Worm (Caenorhabditis elegans): ENCODE results near the gene H01G02.3.

The H01G02.3 gene

DNA sequence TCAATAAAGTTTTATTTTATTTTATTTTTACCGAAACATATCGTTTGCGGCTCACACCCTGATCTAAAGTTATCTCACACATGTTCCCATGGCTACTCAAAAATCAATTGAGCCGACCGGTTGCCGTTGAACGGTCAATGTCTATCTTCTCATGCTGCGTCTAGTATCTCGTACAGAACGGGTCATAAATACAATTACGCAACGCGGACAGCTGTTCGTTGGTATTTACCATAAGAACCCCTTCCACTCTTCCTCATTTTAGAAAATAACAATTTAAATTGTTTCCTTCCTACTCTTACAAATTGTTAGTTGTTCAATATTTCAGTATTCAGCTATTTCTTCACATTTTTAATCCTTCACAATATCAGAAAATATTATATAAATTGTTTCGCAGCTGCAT, 48.6 kb downstream of the H01G02.3 start:
- no peak for TF ChIP-seq sma-3 (GFP tag; optimal IDR thresholded peaks at IDR 0.05)
- TF ChIP-seq elt-3 (tag; optimal IDR thresholded peaks at IDR 0.05) = no peak

DNA sequence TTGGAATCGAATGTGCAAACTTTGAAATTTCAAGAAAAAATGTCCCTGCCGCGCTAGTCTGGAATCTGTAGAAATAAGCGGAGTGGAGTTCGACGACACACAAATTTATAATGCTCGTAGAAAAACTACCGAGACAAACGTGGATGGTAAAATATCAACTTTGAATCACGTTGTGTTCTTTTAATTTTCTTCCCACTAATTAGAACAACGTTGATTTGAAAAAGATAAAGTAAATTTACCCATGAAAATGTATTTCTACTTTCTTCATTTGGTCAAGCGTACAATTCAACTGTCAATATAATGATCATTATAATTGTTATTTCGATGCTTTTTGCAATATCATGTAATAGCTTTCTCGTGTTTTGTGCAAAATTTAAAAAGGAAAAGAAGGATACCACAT, 50.0 kb downstream of the H01G02.3 start, which contains the start of gene K01A6.5:
Gene K01A6.5, plus strand, starts transcription at position 301 of the 400 bp plus-strand sequence.
- TF ChIP-seq R02D3.7 (tag; optimal IDR thresholded peaks at IDR 0.05) (no peak), nhr-77 (tag; optimal IDR thresholded peaks at IDR 0.05) (no peak), elt-3 (tag; optimal IDR thresholded peaks at IDR 0.05) (no peak), ZK546.5 (tag; optimal IDR thresholded peaks at IDR 0.05) (no peak), unc-39 (tag; optimal IDR thresholded peaks at IDR 0.05) (no peak), sem-4 (tag; optimal IDR thresholded peaks at IDR 0.05) (no peak), lsy-2 (tag; optimal IDR thresholded peaks at IDR 0.05) (no peak), gmeb-1 (tag; optimal IDR thresholded peaks at IDR 0.05) (no peak), fos-1 (tag; optimal IDR thresholded peaks at IDR 0.05) (no peak)

- no peak for TF ChIP-seq egl-27 (tag; optimal IDR thresholded peaks at IDR 0.05)
- TF ChIP-seq ceh-16 (tag; optimal IDR thresholded peaks at IDR 0.05) = no peak
- no peak for TF ChIP-seq nhr-237 (tag; optimal IDR thresholded peaks at IDR 0.05)
- no peak for TF ChIP-seq snpc-4 (tag; optimal IDR thresholded peaks at IDR 0.05)
- TF ChIP-seq alr-1 (tag; optimal IDR thresholded peaks at IDR 0.05) = no peak
- TF ChIP-seq nhr-23 (tag; optimal IDR thresholded peaks at IDR 0.05) = no peak
- no peak for TF ChIP-seq nhr-77 (tag; optimal IDR thresholded peaks at IDR 0.05)
- TF ChIP-seq zag-1 (tag; optimal IDR thresholded peaks at IDR 0.05) = no peak
- no peak for TF ChIP-seq skn-1 (tag; optimal IDR thresholded peaks at IDR 0.05)
- TF ChIP-seq nhr-6 (tag; optimal IDR thresholded peaks at IDR 0.05) = no peak
- TF ChIP-seq ztf-4 (tag; optimal IDR thresholded peaks at IDR 0.05) = no peak
- TF ChIP-seq blmp-1 (tag; optimal IDR thresholded peaks at IDR 0.05; ENCODE audit: insufficient read depth) = no peak
- TF ChIP-seq lin-11 (tag; optimal IDR thresholded peaks at IDR 0.05) = no peak
Measured at ce11 chrIV:11740204-11740603, 52.2 kb downstream of the H01G02.3 start, which contains the start of gene K01A6.4. Gene K01A6.4, minus strand, starts transcription at chrIV:11740304.

DNA sequence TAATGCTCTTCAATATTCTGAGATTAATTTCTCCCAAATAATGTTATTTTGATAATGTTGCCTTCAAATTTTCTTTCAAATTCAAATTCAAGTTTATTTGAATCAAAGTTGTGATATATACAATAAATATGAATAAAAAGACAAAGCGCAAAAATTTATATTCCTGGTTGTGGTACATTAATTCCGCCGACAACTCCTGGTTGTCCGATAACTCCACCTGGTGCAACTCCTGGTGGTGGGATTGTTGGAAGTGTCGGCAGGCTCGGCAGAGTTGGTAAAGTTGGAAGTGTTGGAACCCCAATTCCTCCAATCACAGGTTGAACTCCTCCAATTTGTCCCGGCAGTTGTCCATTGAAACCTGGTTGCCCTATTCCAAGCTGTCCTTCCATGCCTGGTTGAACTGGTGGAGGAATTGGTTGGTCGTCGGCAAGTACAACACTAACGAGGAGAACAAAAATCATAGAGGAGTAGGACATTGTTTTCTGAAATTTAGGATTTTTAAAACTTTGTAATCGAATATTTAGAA, 54.2 kb downstream of the H01G02.3 start, which contains the start of gene K01A6.7:
Gene K01A6.7, minus strand, starts transcription at position 476 of the 526 bp plus-strand sequence.
- TF ChIP-seq zag-1 (tag; optimal IDR thresholded peaks at IDR 0.05) (no peak), sma-3 (GFP tag; optimal IDR thresholded peaks at IDR 0.05) (no peak), lin-39 (tag; optimal IDR thresholded peaks at IDR 0.05) (no peak), ZK546.5 (tag; optimal IDR thresholded peaks at IDR 0.05) (no peak), mbf-1 (tag; optimal IDR thresholded peaks at IDR 0.05) (no peak), nhr-11 (tag; optimal IDR thresholded peaks at IDR 0.05) (no peak), gmeb-1 (tag; optimal IDR thresholded peaks at IDR 0.05) (no peak), nhr-21 (tag; optimal IDR thresholded peaks at IDR 0.05) (no peak), snpc-4 (tag; optimal IDR thresholded peaks at IDR 0.05) (no peak), nhr-237 (tag; optimal IDR thresholded peaks at IDR 0.05) (no peak), sma-9 (GFP tag; optimal IDR thresholded peaks at IDR 0.05) (no peak), sma-9 (tag; optimal IDR thresholded peaks at IDR 0.05) (no peak), lin-13 (GFP tag; optimal IDR thresholded peaks at IDR 0.05) (no peak), nhr-129 (tag; optimal IDR thresholded peaks at IDR 0.05) (no peak), F13H6.1 (tag; optimal IDR thresholded peaks at IDR 0.05) (no peak), nhr-23 (tag; optimal IDR thresholded peaks at IDR 0.05) (no peak), ztf-11 (tag; optimal IDR thresholded peaks at IDR 0.05) (no peak), elt-1 (tag; optimal IDR thresholded peaks at IDR 0.05) (no peak), sem-4 (tag; optimal IDR thresholded peaks at IDR 0.05) (no peak)

DNA sequence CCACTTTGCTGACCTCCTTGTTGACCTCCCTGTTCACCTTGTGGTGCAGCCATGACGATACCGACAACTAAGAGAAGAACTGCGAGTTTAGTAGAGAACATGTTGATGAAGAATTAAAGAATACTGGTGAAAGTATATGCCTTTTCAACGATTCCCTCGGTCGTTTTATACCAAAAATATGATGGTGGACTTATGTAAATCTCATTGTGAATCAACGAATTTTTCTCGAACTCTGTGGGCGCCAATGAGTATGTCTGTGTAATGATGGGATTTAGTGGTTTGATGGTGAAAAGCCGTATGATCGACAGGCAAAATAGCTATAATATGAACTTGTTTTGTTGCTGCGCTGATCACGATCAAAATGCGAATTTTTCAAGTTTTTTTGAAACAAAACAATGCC, 55.1 kb downstream of the H01G02.3 start, which contains the start of gene K01A6.8:
Gene K01A6.8, minus strand, starts transcription at position 101 of the 400 bp plus-strand sequence.
- no peak for TF ChIP-seq nhr-129 (tag; optimal IDR thresholded peaks at IDR 0.05)
- no peak for TF ChIP-seq blmp-1 (tag; optimal IDR thresholded peaks at IDR 0.05; ENCODE audit: insufficient read depth)
- no peak for TF ChIP-seq nhr-23 (tag; optimal IDR thresholded peaks at IDR 0.05)
- no peak for TF ChIP-seq dmd-4 (tag; optimal IDR thresholded peaks at IDR 0.05)
- no peak for TF ChIP-seq nhr-237 (tag; optimal IDR thresholded peaks at IDR 0.05)
- TF ChIP-seq sem-4 (tag; optimal IDR thresholded peaks at IDR 0.05) = no peak
